Fruit fly (Drosophila melanogaster) whole organism, pupa: ENCODE results near the gene Nup160.

Experiments used
- CG10348 ChIP-seq: fragments of 200-800 bp; sonication (Bioruptor generic); IDR thresholded peaks from 2 replicates; pipeline ENCODE4 v1.3.6; 2022; ENCODE audit warnings: missing biosample characterization, missing genetic modification characterization
- CG12605 ChIP-seq: fragments of 200-800 bp; sonication (Bioruptor generic); IDR thresholded peaks from 2 replicates; pipeline ENCODE4 v1.3.6; 2022; ENCODE audit warnings: missing biosample characterization, missing genetic modification characterization
- CG13204 ChIP-seq: fragments of 200-800 bp; sonication (Bioruptor generic); optimal IDR thresholded peaks from 2 replicates; lab custom pipeline; 2018; ENCODE audit warnings: missing biosample characterization, mild to moderate bottlenecking, missing genetic modification characterization, moderate library complexity
- CG14655 ChIP-seq: fragments of 200-800 bp; sonication (Bioruptor generic); optimal IDR thresholded peaks from 3 replicates; lab custom pipeline; 2017; ENCODE audit warnings: mild to moderate bottlenecking, missing biosample characterization, missing genetic modification reagents, missing genetic modification characterization
- CG15710 ChIP-seq: fragments of 200-800 bp; sonication (Bioruptor generic); optimal IDR thresholded peaks from 2 replicates; lab custom pipeline; 2018; ENCODE audit warnings: missing biosample characterization, mild to moderate bottlenecking, missing genetic modification characterization, moderate library complexity
- CG17806 ChIP-seq: fragments of 200-800 bp; sonication (Bioruptor generic); optimal IDR thresholded peaks from 2 replicates; lab custom pipeline; 2018; ENCODE audit warnings: missing biosample characterization, mild to moderate bottlenecking, missing genetic modification characterization, moderate library complexity
- CG32121 ChIP-seq: fragments of 200-800 bp; sonication (Bioruptor generic); IDR thresholded peaks from 2 replicates; pipeline ENCODE4 v1.3.6; 2022; ENCODE audit warnings: missing biosample characterization, missing genetic modification characterization
- CG34367 ChIP-seq: fragments of 200-800 bp; sonication (Bioruptor generic); optimal IDR thresholded peaks from 2 replicates; lab custom pipeline; 2018; ENCODE audit warnings: missing biosample characterization, mild to moderate bottlenecking, missing genetic modification characterization
- CG4496 ChIP-seq: fragments of 200-800 bp; sonication (Bioruptor generic); IDR thresholded peaks from 3 replicates; pipeline ENCODE4 v1.3.6; 2022; ENCODE audit warnings: missing biosample characterization, missing genetic modification characterization
- CG8159 ChIP-seq: fragments of 200-800 bp; sonication (Bioruptor generic); optimal IDR thresholded peaks from 3 replicates; lab custom pipeline; 2018; ENCODE audit warnings: missing biosample characterization, mild to moderate bottlenecking, missing genetic modification characterization, moderate library complexity
- CG8301 ChIP-seq: fragments of 200-800 bp; sonication (Bioruptor generic); optimal IDR thresholded peaks from 2 replicates; lab custom pipeline; 2018; ENCODE audit warnings: missing biosample characterization, mild to moderate bottlenecking, missing genetic modification characterization
- CG9948 ChIP-seq: fragments of 200-800 bp; sonication (Bioruptor generic); optimal IDR thresholded peaks from 2 replicates; lab custom pipeline; 2018; ENCODE audit warnings: missing biosample characterization, mild to moderate bottlenecking, missing genetic modification characterization, moderate library complexity
- D1 ChIP-seq: fragments of 200-800 bp; sonication (Bioruptor generic); optimal IDR thresholded peaks from 2 replicates; lab custom pipeline; 2018; ENCODE audit warnings: missing biosample characterization, mild to moderate bottlenecking, missing genetic modification characterization, moderate library complexity
- EcR ChIP-seq: fragments of 200-800 bp; sonication (Bioruptor generic); optimal IDR thresholded peaks from 3 replicates; lab custom pipeline; 2019; ENCODE audit warnings: missing biosample characterization, missing genetic modification characterization, mild to moderate bottlenecking, moderate library complexity, missing genetic modification reagents
- Ets98B ChIP-seq: fragments of 200-800 bp; sonication (Bioruptor generic); IDR thresholded peaks from 2 replicates; pipeline ENCODE4 v1.3.6; 2022; ENCODE audit warnings: missing biosample characterization, missing genetic modification characterization
- Pif1A ChIP-seq: fragments of 200-800 bp; sonication (Bioruptor generic); optimal IDR thresholded peaks from 3 replicates; lab custom pipeline; 2016; ENCODE audit warnings: missing biosample characterization, missing genetic modification characterization
- Pif1B ChIP-seq: fragments of 200-800 bp; sonication (Bioruptor generic); optimal IDR thresholded peaks from 3 replicates; lab custom pipeline; 2016; ENCODE audit warnings: missing biosample characterization, missing genetic modification characterization
- Snoo ChIP-seq: fragments of 200-800 bp; sonication (Bioruptor generic); optimal IDR thresholded peaks from 3 replicates; lab custom pipeline; 2017; ENCODE audit warnings: missing biosample characterization, mild to moderate bottlenecking, missing genetic modification characterization, inconsistent platforms
- fd96Ca ChIP-seq: fragments of 200-800 bp; sonication (Bioruptor generic); IDR thresholded peaks from 3 replicates; pipeline ENCODE4 v1.3.6; 2022; ENCODE audit warnings: missing biosample characterization, missing genetic modification characterization
- gl ChIP-seq: fragments of 200-800 bp; sonication (Bioruptor generic); optimal IDR thresholded peaks from 2 replicates; lab custom pipeline; 2018; ENCODE audit warnings: missing biosample characterization, mild to moderate bottlenecking, missing genetic modification characterization
- rn ChIP-seq: fragments of 200-800 bp; sonication (Bioruptor generic); IDR thresholded peaks from 2 replicates; pipeline ENCODE4 v1.3.6; 2022; ENCODE audit warnings: missing biosample characterization, missing genetic modification characterization

Gene Nup160

DNA sequence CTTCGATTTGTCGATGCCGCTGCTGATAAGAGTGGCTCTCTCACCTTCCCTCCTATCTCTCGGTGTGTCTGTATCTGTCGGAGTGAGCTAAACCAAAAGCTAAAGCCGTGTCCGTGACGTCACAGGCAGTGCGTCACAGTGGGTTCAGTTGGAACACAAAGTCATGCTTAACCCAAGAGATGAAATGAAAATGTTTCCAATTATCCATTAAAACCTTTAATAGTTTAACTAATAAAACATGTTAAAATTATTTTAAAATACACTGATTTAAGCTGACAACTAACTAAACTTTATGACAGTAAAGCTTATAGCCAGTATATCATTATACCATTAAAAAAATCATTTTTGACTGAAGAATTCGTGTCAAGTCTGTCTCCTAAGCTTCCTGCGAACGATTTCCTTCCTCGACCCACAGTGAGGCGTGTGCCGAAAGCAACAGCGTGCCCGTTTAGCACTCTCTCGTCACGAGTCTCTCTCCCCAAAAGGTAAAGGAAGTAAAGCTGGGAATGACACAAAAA, 10.5 kb upstream of the Nup160 start, which contains the start of gene Idua:
TSS of gene Idua (minus strand) at position 51 of the 518 bp plus-strand sequence.
- TF ChIP-seq CG8301 (no peak), CG9948 (tag; lab: Kevin White, UChicago) (peak; percentile 71), EcR (GFP tag; lab: Kevin White, UChicago) (no peak), rn (GFP tag; lab: Robert Waterston, UW) (no peak), Pif1B (no peak), fd96Ca (0 out of 3 replicates have a peak, but pooled peaks have one; percentile 30), CG15710 (peak; percentile 83), CG12605 (no peak; the same call in 1 of the 2 replicates), CG8159 (peak; percentile 75), Ets98B (no peak; the same call in 1 of the 2 replicates), CG34367 (tag; lab: Kevin White, UChicago) (peak; percentile 63), CG14655 (no peak), Pif1A (no peak), CG32121 (GFP tag; lab: Robert Waterston, UW) (peak; percentile 67; the same call in 1 of the 2 replicates), Snoo (tag; lab: Kevin White, UChicago) (peak; percentile 70), CG4496 (GFP tag; lab: Robert Waterston, UW) (0 out of 3 replicates have a peak, but pooled peaks have one; percentile 29), gl (peak; percentile 18), D1 (tag; lab: Kevin White, UChicago) (no peak), CG13204 (GFP tag; lab: Kevin White, UChicago) (no peak), CG10348 (GFP tag; lab: Robert Waterston, UW) (no peak), CG17806 (peak; percentile 55)

DNA sequence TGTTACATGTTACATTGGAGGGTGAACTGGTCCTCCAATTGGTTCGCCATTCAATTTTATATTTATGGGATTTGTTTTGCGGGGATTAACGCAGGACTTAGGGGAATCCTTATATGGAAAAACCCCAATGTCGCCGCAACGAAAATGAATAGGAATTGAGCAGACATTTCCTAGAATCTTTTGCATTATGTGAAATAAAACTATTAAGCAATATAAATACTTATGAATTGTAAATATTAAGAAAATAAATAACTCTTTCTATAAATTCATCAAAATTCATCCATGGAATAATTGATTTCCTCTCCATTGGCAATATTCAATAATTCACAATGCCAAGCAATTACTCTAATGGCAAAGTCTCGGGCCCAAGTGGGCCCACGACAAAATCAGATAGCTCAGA, 9.9 kb upstream of the Nup160 start, which contains the start of gene Gr32a:
TSS of gene Gr32a (plus strand) at position 301 of the 400 bp plus-strand sequence.
- TF ChIP-seq CG4496 (GFP tag; lab: Robert Waterston, UW): no peak
- no peak for TF ChIP-seq CG10348 (GFP tag; lab: Robert Waterston, UW)
- TF ChIP-seq CG32121 (GFP tag; lab: Robert Waterston, UW): no peak
- TF ChIP-seq CG13204 (GFP tag; lab: Kevin White, UChicago): no peak

DNA sequence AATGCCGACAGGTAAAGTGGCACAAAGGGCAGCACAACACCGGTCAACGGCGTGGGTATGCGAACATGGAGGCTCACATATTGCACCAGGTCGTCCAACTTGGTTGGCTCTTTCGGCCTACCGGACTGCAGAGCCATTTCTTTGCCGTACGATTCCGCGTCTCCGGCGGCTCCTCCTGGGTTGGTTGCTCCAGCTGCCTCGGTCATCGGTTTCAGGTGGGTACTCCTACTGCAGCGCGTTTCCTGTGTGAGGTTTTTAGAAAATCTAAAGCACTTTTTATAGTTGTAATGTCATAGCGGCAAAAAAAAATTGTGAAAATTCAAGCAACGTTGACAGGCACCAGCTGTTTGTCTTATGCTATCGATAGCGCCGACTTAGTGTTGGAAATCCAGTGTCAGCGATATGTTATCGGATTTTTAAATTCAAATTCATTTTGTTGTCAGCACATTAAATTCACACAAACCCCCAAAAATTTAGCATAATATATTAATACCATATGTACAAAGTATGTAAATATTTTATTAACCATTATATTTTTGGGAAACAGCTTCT, 3.5 kb upstream of the Nup160 start, which contains the start of gene CG6230:
TSS of gene CG6230 (minus strand) at position 354 of the 552 bp plus-strand sequence.
- TF ChIP-seq D1 (tag; lab: Kevin White, UChicago): no peak
- no peak for TF ChIP-seq CG10348 (GFP tag; lab: Robert Waterston, UW)
- no peak for TF ChIP-seq rn (GFP tag; lab: Robert Waterston, UW)
- no peak for TF ChIP-seq CG17806
- TF ChIP-seq Pif1A: no peak
- no peak for TF ChIP-seq CG32121 (GFP tag; lab: Robert Waterston, UW)
- TF ChIP-seq CG12605: no peak

DNA sequence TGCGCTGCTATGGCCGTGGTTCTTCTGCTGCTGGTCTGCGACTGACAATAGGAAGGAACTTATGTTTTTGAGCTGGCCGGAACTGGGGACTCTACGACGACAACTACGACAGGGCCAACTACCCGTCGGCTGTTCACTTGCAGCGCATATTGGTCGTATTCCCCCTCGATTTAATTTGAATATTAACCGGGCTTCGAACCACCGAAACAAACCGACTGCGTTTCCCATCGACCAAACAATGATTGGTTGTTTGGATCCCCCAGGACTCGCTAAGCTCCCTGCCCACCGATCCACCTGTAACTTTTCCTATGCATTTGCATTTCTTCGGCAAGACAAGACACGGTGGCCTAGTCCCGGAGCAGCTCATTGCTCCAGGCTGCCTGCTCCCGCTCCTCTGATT, 2.0 kb upstream of the Nup160 start, which contains the start of gene Dnaaf4:
TSS of gene Dnaaf4 (minus strand) at position 101 of the 400 bp plus-strand sequence.
- no peak for TF ChIP-seq CG14655
- no peak for TF ChIP-seq CG8159
- no peak for TF ChIP-seq CG15710
- no peak for TF ChIP-seq Pif1B
- no peak for TF ChIP-seq Snoo (tag; lab: Kevin White, UChicago)
- no peak for TF ChIP-seq CG12605
- no peak for TF ChIP-seq CG17806
- TF ChIP-seq CG4496 (GFP tag; lab: Robert Waterston, UW): no peak
- TF ChIP-seq CG8301: no peak
- TF ChIP-seq CG13204 (GFP tag; lab: Kevin White, UChicago): no peak
- TF ChIP-seq CG10348 (GFP tag; lab: Robert Waterston, UW): no peak
- TF ChIP-seq gl: no peak
- TF ChIP-seq Ets98B: no peak
- no peak for TF ChIP-seq fd96Ca
- TF ChIP-seq Pif1A: no peak
- TF ChIP-seq CG9948 (tag; lab: Kevin White, UChicago): no peak
- no peak for TF ChIP-seq EcR (GFP tag; lab: Kevin White, UChicago)
- no peak for TF ChIP-seq CG32121 (GFP tag; lab: Robert Waterston, UW)
- no peak for TF ChIP-seq D1 (tag; lab: Kevin White, UChicago)
- TF ChIP-seq, all 21 proteins: peak for 0

DNA sequence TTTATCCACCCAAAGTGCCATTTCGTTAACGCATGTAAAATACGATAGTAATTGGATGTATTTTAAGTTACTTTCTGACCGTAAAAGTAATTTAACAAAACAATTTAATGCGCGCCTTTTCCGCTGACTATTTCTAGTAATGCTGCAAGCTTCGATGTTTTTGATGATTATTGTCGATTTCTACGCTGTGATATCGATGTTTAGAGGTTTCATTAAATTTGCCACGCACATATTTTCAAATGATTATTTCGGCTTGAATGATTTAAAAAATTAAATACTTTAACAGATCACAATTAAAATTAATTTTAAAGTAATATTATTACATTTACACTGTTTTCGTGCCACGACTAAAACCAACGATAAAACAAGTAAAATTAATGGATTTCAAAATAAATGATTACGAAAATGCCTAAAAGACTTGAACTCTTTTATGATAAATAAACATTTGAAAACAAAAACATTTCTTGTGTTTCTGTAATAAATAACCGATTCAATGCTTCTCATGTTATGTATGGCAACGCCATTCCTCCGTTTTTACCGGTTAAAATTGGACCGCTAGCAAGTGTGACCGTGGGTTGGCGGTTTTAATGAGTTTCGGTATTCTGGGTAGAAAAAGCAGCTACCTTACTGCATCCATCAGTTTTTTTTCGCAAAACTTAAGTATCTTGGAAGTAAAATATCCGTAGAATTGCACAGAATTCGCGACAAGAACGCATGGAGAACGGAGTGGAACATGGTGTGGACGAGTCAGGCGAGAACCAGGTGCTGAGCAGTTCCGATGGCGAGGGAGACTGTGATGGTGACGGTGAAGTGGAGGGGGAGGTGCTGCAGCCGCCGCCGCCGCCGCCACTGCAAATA, 6.8 kb downstream of the Nup160 start, which contains the start of the genes RfC38 and CG4751:
TSS of gene RfC38 (minus strand) at position 495 of the 858 bp plus-strand sequence.
TSS of gene CG4751 (plus strand) at position 587 of the 858 bp plus-strand sequence.
- TF ChIP-seq CG12605 (no peak), EcR (GFP tag; lab: Kevin White, UChicago) (no peak), Ets98B (no peak), CG15710 (no peak), fd96Ca (no peak), rn (GFP tag; lab: Robert Waterston, UW) (no peak), CG8159 (no peak), CG10348 (GFP tag; lab: Robert Waterston, UW) (no peak)

DNA sequence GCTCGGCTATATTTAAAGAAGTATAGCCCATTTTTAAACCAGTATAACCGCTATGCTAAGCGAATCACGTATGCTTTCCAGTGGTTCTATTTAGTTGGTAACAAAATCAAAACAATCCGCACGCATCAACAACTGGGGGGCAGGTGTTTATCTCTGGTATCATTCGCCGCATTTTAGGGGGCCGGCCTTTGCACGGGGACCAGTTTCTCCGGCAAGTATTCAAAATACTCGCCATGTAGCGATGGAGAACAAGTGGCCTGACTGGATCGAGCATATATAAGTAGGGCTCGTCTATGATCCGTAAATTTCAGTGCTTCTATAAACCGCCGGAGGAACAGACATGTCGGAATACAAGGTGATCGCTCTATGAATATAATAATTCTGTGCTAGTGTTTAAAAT, 12.5 kb downstream of the Nup160 start, which contains the start of gene hgo:
TSS of gene hgo (plus strand) at position 301 of the 400 bp plus-strand sequence.
- TF ChIP-seq CG17806: no peak
- TF ChIP-seq CG10348 (GFP tag; lab: Robert Waterston, UW): no peak
- no peak for TF ChIP-seq CG13204 (GFP tag; lab: Kevin White, UChicago)
- TF ChIP-seq CG4496 (GFP tag; lab: Robert Waterston, UW): no peak
- no peak for TF ChIP-seq Pif1A
- TF ChIP-seq CG9948 (tag; lab: Kevin White, UChicago): no peak
- TF ChIP-seq gl: no peak
- no peak for TF ChIP-seq D1 (tag; lab: Kevin White, UChicago)
- no peak for TF ChIP-seq CG34367 (tag; lab: Kevin White, UChicago)
- no peak for TF ChIP-seq CG15710
- TF ChIP-seq Snoo (tag; lab: Kevin White, UChicago): no peak
- no peak for TF ChIP-seq EcR (GFP tag; lab: Kevin White, UChicago)
- TF ChIP-seq Ets98B: no peak
- TF ChIP-seq CG14655: no peak
- TF ChIP-seq CG32121 (GFP tag; lab: Robert Waterston, UW): no peak
- no peak for TF ChIP-seq fd96Ca
- no peak for TF ChIP-seq CG8301
- TF ChIP-seq CG8159: no peak
- no peak for TF ChIP-seq Pif1B
